Worm (Caenorhabditis elegans) whole organism, L4 larva: Measurements from ENCODE around the gene nhr-208.
A peak's percentile ranks its signal among the peaks of the same experiment; 100 is the strongest.

Source experiments
- R02D3.7 ChIP-seq: fragments of 150-350 bp; sonication (generic microtip); optimal IDR thresholded peaks from 3 replicates; lab custom pipeline; 2014; ENCODE audit warnings: missing biosample characterization, missing genetic modification characterization
- T26A8.4 ChIP-seq: fragments of 200-800 bp; sonication (Bioruptor generic); IDR thresholded peaks from 2 replicates; pipeline ENCODE4 v1.3.6; 2022; ENCODE audit warnings: missing genetic modification characterization, missing compliant biosample characterization
- Y75B8A.6 ChIP-seq: fragments of 200-800 bp; sonication (Bioruptor generic); IDR thresholded peaks from 2 replicates; pipeline ENCODE4 v1.3.6; 2022; ENCODE audit warnings: missing genetic modification reagents, missing genetic modification characterization, missing compliant biosample characterization
- ZK546.5 ChIP-seq, 2 experiments: sonication (generic microtip); optimal IDR thresholded peaks; 2 replicates each; lab custom pipeline; 2017; ENCODE audit warnings: missing biosample characterization in 2 of 2, missing genetic modification characterization in 2 of 2
- aha-1 ChIP-seq: fragments of 150-350 bp; peaks from one replicate; lab custom pipeline; 2014; ENCODE audit warnings: missing biosample characterization, missing genetic modification characterization
- aly-2 ChIP-seq: sonication (generic microtip); optimal IDR thresholded peaks from 2 replicates; lab custom pipeline; 2018; ENCODE audit warnings: missing biosample characterization, missing genetic modification characterization
- ama-1 ChIP-seq: fragments of 150-350 bp; optimal IDR thresholded peaks from 2 replicates; lab custom pipeline; 2014; ENCODE audit warnings: inconsistent platforms, mixed read lengths
- ceh-28 ChIP-seq: fragments of 150-350 bp; optimal IDR thresholded peaks from 2 replicates; lab custom pipeline; 2014; ENCODE audit warnings: missing biosample characterization, missing genetic modification reagents, missing genetic modification characterization
- ceh-62 ChIP-seq: sonication (generic microtip); optimal IDR thresholded peaks from 2 replicates; lab custom pipeline; 2017; ENCODE audit warnings: missing biosample characterization, missing genetic modification characterization
- daf-16 ChIP-seq, 3 experiments: sonication (generic microtip); optimal IDR thresholded peaks; 2 replicates each; lab custom pipeline; 2016 to 2017; ENCODE audit warnings: missing genetic modification characterization in 3 of 3, missing genetic modification reagents in 3 of 3, mild to moderate bottlenecking in 2 of 3, missing compliant biosample characterization in 2 of 3, missing biosample characterization in 1 of 3, moderate library complexity in 1 of 3
- dmd-6 ChIP-seq: fragments of 200-800 bp; sonication (Bioruptor generic); IDR thresholded peaks from 2 replicates; pipeline ENCODE4 v1.3.6; 2022; ENCODE audit warnings: missing genetic modification reagents, missing genetic modification characterization, missing compliant biosample characterization
- dmd-9 ChIP-seq: fragments of 200-800 bp; sonication (Bioruptor generic); IDR thresholded peaks from 2 replicates; pipeline ENCODE4 v1.3.6; 2022; ENCODE audit warnings: missing genetic modification reagents, missing genetic modification characterization, missing compliant biosample characterization
- dve-1 ChIP-seq: sonication (generic microtip); optimal IDR thresholded peaks from 2 replicates; lab custom pipeline; 2017; ENCODE audit warnings: antibody characterized with exemption, mild to moderate bottlenecking, missing genetic modification characterization, missing compliant biosample characterization; ENCODE audit not compliant: insufficient read depth
- egl-27 ChIP-seq: sonication (generic microtip); optimal IDR thresholded peaks from 3 replicates; lab custom pipeline; 2017; ENCODE audit warnings: missing biosample characterization, missing genetic modification reagents, missing genetic modification characterization
- egl-43 ChIP-seq: fragments of 200-800 bp; sonication (Bioruptor generic); IDR thresholded peaks from 2 replicates; pipeline ENCODE4 v1.3.6; 2022; ENCODE audit warnings: missing genetic modification reagents, missing genetic modification characterization, missing compliant biosample characterization
- hif-1 ChIP-seq, 2 experiments: sonication (generic microtip); optimal IDR thresholded peaks; 2 replicates each; lab custom pipeline; 2016 to 2017; ENCODE audit warnings: missing compliant biosample characterization in 2 of 2, missing genetic modification characterization in 2 of 2, missing genetic modification reagents in 2 of 2, missing genotype in 2 of 2, mild to moderate bottlenecking in 1 of 2
- hlh-11 ChIP-seq: fragments of 200-800 bp; sonication (Bioruptor generic); optimal IDR thresholded peaks from 2 replicates; lab custom pipeline; 2018; ENCODE audit warnings: mild to moderate bottlenecking, missing genetic modification characterization, missing compliant biosample characterization
- hlh-30 ChIP-seq: sonication (generic microtip); optimal IDR thresholded peaks from 2 replicates; lab custom pipeline; 2017; ENCODE audit warnings: antibody characterized with exemption, mild to moderate bottlenecking, missing genetic modification characterization, missing compliant biosample characterization; ENCODE audit not compliant: insufficient read depth
- lin-38 ChIP-seq: fragments of 200-800 bp; sonication (Bioruptor generic); IDR thresholded peaks from 2 replicates; pipeline ENCODE4 v1.3.6; 2022; ENCODE audit warnings: missing genetic modification reagents, missing genetic modification characterization, missing compliant biosample characterization
- mdl-1 ChIP-seq, 2 experiments: fragments of 150-350 bp in 1 of 2; sonication (generic microtip) in 1 of 2; optimal IDR thresholded peaks; 2 replicates each; lab custom pipeline; 2014 to 2017; ENCODE audit warnings: missing biosample characterization in 2 of 2, missing genetic modification characterization in 2 of 2
- mep-1 ChIP-seq: fragments of 150-350 bp; sonication (generic microtip); optimal IDR thresholded peaks from 3 replicates; lab custom pipeline; 2014; ENCODE audit warnings: missing biosample characterization, missing genetic modification characterization
- mxl-3 ChIP-seq: fragments of 200-800 bp; sonication (Bioruptor generic); optimal IDR thresholded peaks from 2 replicates; lab custom pipeline; 2018; ENCODE audit warnings: mild to moderate bottlenecking, missing genetic modification characterization, missing compliant biosample characterization
- nhr-102 ChIP-seq: sonication (generic microtip); optimal IDR thresholded peaks from 2 replicates; lab custom pipeline; 2016; ENCODE audit warnings: mild to moderate bottlenecking, missing genetic modification characterization, moderate library complexity, missing compliant biosample characterization
- nhr-111 ChIP-seq: fragments of 200-800 bp; sonication (Bioruptor generic); optimal IDR thresholded peaks from 2 replicates; lab custom pipeline; 2018; ENCODE audit warnings: mild to moderate bottlenecking, missing genetic modification characterization, missing compliant biosample characterization
- nhr-25 ChIP-seq: sonication (generic microtip); optimal IDR thresholded peaks from 2 replicates; lab custom pipeline; 2017; ENCODE audit warnings: missing genetic modification characterization, mild to moderate bottlenecking, missing compliant biosample characterization, antibody characterized with exemption, moderate library complexity, borderline replicate concordance; ENCODE audit not compliant: insufficient read depth
- nhr-28 ChIP-seq: fragments of 150-350 bp; optimal IDR thresholded peaks from 2 replicates; lab custom pipeline; 2014; ENCODE audit warnings: missing biosample characterization, missing genetic modification characterization
- nhr-6 ChIP-seq: fragments of 150-350 bp; optimal IDR thresholded peaks from 2 replicates; lab custom pipeline; 2014; ENCODE audit warnings: missing biosample characterization, missing genetic modification characterization
- nhr-76 ChIP-seq: fragments of 150-350 bp; optimal IDR thresholded peaks from 2 replicates; lab custom pipeline; 2014; ENCODE audit warnings: missing biosample characterization, missing genetic modification characterization
- nhr-77 ChIP-seq: fragments of 150-350 bp; optimal IDR thresholded peaks from 2 replicates; lab custom pipeline; 2014; ENCODE audit warnings: missing biosample characterization, missing genetic modification characterization
- pqm-1 ChIP-seq: sonication (generic microtip); optimal IDR thresholded peaks from 2 replicates; lab custom pipeline; 2017; ENCODE audit warnings: missing biosample characterization, missing genetic modification characterization
- skn-1 ChIP-seq: fragments of 150-350 bp; optimal IDR thresholded peaks from 2 replicates; lab custom pipeline; 2014; ENCODE audit warnings: missing biosample characterization, missing genetic modification characterization
- tag-97 ChIP-seq: fragments of 200-800 bp; sonication (Bioruptor generic); IDR thresholded peaks from 2 replicates; pipeline ENCODE4 v1.3.6; 2022; ENCODE audit warnings: missing genetic modification characterization, missing compliant biosample characterization
- unc-62 ChIP-seq, 3 experiments: fragments of 150-350 bp in 1 of 3; sonication (generic microtip); optimal IDR thresholded peaks in 2 of 3; peaks in 1 of 3; 1 replicate in 1 of 3; 2 replicates in 2 of 3; lab custom pipeline; 2014 to 2017; ENCODE audit warnings: missing biosample characterization in 3 of 3, missing genetic modification characterization in 3 of 3, missing genetic modification reagents in 3 of 3, missing genotype in 1 of 3
- zip-11 ChIP-seq: fragments of 200-800 bp; sonication (Bioruptor generic); IDR thresholded peaks from 2 replicates; pipeline ENCODE4 v1.3.6; 2022; ENCODE audit warnings: missing genetic modification characterization, missing compliant biosample characterization
- ztf-7 ChIP-seq: fragments of 150-350 bp; optimal IDR thresholded peaks from 2 replicates; lab custom pipeline; 2014; ENCODE audit warnings: missing biosample characterization, missing genetic modification characterization

Gene nhr-208

DNA sequence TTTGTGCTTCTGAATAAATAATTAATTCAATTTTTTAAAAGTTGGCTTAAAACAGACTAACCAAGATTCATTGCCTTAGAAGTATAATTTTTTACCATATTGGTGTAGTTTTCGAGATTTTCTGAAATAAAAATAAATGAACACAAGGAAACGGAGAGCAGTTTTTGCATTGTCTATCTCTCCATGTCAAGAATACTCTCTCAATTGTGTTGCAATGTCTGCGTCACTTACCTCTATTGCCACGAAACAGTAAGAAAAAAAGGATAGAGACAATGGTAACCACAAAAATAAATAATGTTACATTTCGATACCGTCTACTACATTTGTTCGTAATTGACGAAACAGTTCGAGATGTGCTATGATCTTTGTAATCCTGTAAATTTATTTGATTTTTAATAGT, 11.2 kb upstream of the nhr-208 start, which contains the start of gene R07B7.10:
Gene R07B7.10 (plus strand): TSS at position 285 of the 400 bp plus-strand sequence.
- TF ChIP-seq lin-38 (GFP tag; lab: Robert Waterston, UW) (no peak), nhr-28 (tag; lab: Kevin White, UChicago) (peak; percentile 18), dve-1 (peak; percentile 14)

DNA sequence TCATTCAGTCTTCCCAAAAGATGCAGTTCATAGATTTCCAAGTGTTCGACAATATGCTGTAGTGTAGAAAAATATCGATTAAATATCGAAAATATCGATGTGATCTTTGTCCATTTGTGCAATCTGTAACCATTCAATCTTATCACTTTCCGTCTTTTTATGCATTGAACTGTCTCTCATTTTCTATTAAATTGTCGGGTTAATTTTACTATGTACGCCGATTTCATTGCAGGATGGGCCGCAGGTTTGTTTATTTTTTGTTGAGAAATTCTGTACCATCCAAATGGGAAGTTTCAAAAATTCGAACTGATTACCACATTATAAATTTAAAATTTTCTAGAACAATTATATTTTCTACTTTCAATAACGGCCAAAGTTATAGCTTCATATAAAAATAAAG, 9.9 kb upstream of the nhr-208 start, which contains the start of gene R07B7.8:
Gene R07B7.8 (minus strand): TSS at position 101 of the 400 bp plus-strand sequence.
- no peak for TF ChIP-seq ceh-62 (tag; lab: Kevin White, UChicago)
- TF ChIP-seq hif-1 (tag; optimal IDR thresholded peaks at IDR 0.05; lab: Kevin White, UChicago): no peak
- TF ChIP-seq tag-97 (GFP tag; lab: Robert Waterston, UW): no peak
- TF ChIP-seq nhr-25 (tag; lab: Kevin White, UChicago): no peak
- TF ChIP-seq dmd-6 (GFP tag; lab: Robert Waterston, UW): peak; percentile 25; the same call in 1 of the 2 replicates
- TF ChIP-seq aha-1 (tag; lab: Kevin White, UChicago): no peak
- TF ChIP-seq, all 104 proteins: peak for 1

- TF ChIP-seq daf-16 (GFP tag; optimal IDR thresholded peaks at IDR 0.05; lab: Kevin White, UChicago) (no peak), daf-16 (tag; optimal IDR thresholded peaks at IDR 0.05; lab: Kevin White, UChicago) (no peak), nhr-6 (tag; lab: Kevin White, UChicago) (no peak), tag-97 (GFP tag; lab: Robert Waterston, UW) (no peak), nhr-111 (GFP tag; lab: Kevin White, UChicago) (no peak), dmd-9 (GFP tag; lab: Robert Waterston, UW) (no peak), ama-1 (lab: Kevin White, UChicago) (no peak), egl-43 (GFP tag; lab: Robert Waterston, UW) (no peak), hlh-30 (tag; lab: Kevin White, UChicago) (no peak), aha-1 (tag; lab: Kevin White, UChicago) (no peak)
These were observed 8.1 kb upstream of the nhr-208 start for ce11 chrV:12085867-12086634.

- TF ChIP-seq ceh-28 (tag; lab: Kevin White, UChicago) (no peak), nhr-6 (tag; lab: Kevin White, UChicago) (no peak), R02D3.7 (tag; lab: Kevin White, UChicago) (no peak), unc-62 (GFP tag; optimal IDR thresholded peaks at IDR 0.05 in 1 of 2; lab: Kevin White, UChicago) (no peak), unc-62 (tag; optimal IDR thresholded peaks at IDR 0.05; lab: Kevin White, UChicago) (no peak), T26A8.4 (GFP tag; lab: Robert Waterston, UW) (no peak), skn-1 (tag; lab: Kevin White, UChicago) (no peak)
These were observed 7.2 kb upstream of the nhr-208 start, which contains the start of gene gana-1 for ce11 chrV:12086934-12087333. TSS of gene gana-1 (plus strand) at chrV:12087234.

DNA sequence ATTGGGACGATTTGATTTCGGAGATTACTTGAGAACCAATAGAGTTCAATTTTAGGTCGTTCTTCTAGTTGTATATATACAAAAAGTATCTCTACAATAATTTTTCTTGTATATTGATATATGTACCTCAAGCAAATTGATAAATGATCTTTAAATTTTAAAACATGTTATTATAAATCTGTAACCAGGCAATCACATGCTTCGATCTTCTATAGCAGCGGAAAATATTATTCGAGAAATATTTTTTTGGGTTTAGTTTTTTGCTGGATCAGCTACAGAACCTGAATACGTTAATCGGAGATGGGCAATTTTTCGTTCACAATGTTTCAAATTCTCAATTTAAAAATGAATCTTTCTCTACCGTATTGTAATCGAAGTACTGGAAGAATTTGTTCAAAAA, 5.3 kb upstream of the nhr-208 start, which contains the start of gene R07B7.12:
Gene R07B7.12 (plus strand): TSS at position 301 of the 400 bp plus-strand sequence.
- no peak for TF ChIP-seq Y75B8A.6 (GFP tag; lab: Robert Waterston, UW)

- TF ChIP-seq nhr-111 (GFP tag; lab: Kevin White, UChicago) (no peak), nhr-76 (no peak), hlh-30 (tag; lab: Kevin White, UChicago) (peak; percentile 52), nhr-6 (tag; lab: Kevin White, UChicago) (peak; percentile 79), nhr-102 (tag; lab: Kevin White, UChicago) (peak; percentile 40), ZK546.5 (tag; optimal IDR thresholded peaks at IDR 0.05; lab: Kevin White, UChicago) (no peak), zip-11 (GFP tag; lab: Robert Waterston, UW) (no peak), dve-1 (peak; percentile 51), egl-27 (no peak), nhr-77 (tag; lab: Kevin White, UChicago) (peak; percentile 42), nhr-28 (tag; lab: Kevin White, UChicago) (peak; percentile 98), aly-2 (tag; lab: Kevin White, UChicago) (no peak), unc-62 (GFP tag; optimal IDR thresholded peaks at IDR 0.05 in 1 of 2; lab: Kevin White, UChicago) (peak in 1 of 2 experiments; percentile 98), unc-62 (tag; optimal IDR thresholded peaks at IDR 0.05; lab: Kevin White, UChicago) (no peak), mdl-1 (tag; optimal IDR thresholded peaks at IDR 0.05; lab: Kevin White, UChicago) (peak in 1 of 2 experiments; percentile 61), hlh-11 (peak; percentile 63), mep-1 (tag; lab: Kevin White, UChicago) (peak; percentile 44), daf-16 (GFP tag; optimal IDR thresholded peaks at IDR 0.05; lab: Kevin White, UChicago) (no peak), daf-16 (tag; optimal IDR thresholded peaks at IDR 0.05; lab: Kevin White, UChicago) (peak; percentile 84), ztf-7 (tag; lab: Kevin White, UChicago) (no peak), pqm-1 (tag; lab: Kevin White, UChicago) (peak; percentile 52), dmd-6 (GFP tag; lab: Robert Waterston, UW) (peak; percentile 74), mxl-3 (GFP tag; lab: Kevin White, UChicago) (peak; percentile 11)
These were observed 2.4 kb upstream of the nhr-208 start, which contains the start of gene nhr-206 for ce11 chrV:12091759-12092158. TSS of gene nhr-206 (plus strand) at chrV:12092006.
